Worm (Caenorhabditis elegans): Measurements from ENCODE around the gene C55B6.5.

ce11 chrX:7234723-7235203 is 29.7 kb upstream of the C55B6.5 start:
- TF ChIP-seq zag-1 (tag; optimal IDR thresholded peaks at IDR 0.05) (no peak), egl-13 (tag; optimal IDR thresholded peaks at IDR 0.05) (peak; percentile 41), sptf-1 (tag; optimal IDR thresholded peaks at IDR 0.05) (no peak), ceh-82 (tag; optimal IDR thresholded peaks at IDR 0.05) (peak; percentile 29 to 56 (median 37)), unc-130 (tag; optimal IDR thresholded peaks at IDR 0.05) (no peak), snpc-4 (tag; optimal IDR thresholded peaks at IDR 0.05) (no peak), unc-30 (tag; optimal IDR thresholded peaks at IDR 0.05) (no peak), rnt-1 (tag; optimal IDR thresholded peaks at IDR 0.05) (peak; percentile 69), pqm-1 (tag; optimal IDR thresholded peaks at IDR 0.05) (no peak), Y116A8C.19 (tag; optimal IDR thresholded peaks at IDR 0.05; ENCODE audit: borderline replicate concordance) (no peak), ceh-8 (GFP tag; optimal IDR thresholded peaks at IDR 0.05) (peak; percentile 3), ceh-88 (GFP tag; IDR thresholded peaks at IDR 0.05) (no peak), lin-13 (GFP tag; optimal IDR thresholded peaks at IDR 0.05) (no peak)
